Fruit fly (Drosophila melanogaster) whole organism, embryonic: ENCODE results near the gene VGlut.

Experiments
- Blimp-1 ChIP-seq: fragments of 200-800 bp; sonication (Bioruptor generic); optimal IDR thresholded peaks from 3 replicates; lab custom pipeline; 2018; ENCODE audit warnings: missing biosample characterization, missing genetic modification characterization, mild to moderate bottlenecking, moderate library complexity, missing genetic modification reagents
- Bteb2 ChIP-seq: fragments of 200-800 bp; sonication (Bioruptor generic); optimal IDR thresholded peaks from 2 replicates; lab custom pipeline; 2016; ENCODE audit warnings: missing biosample characterization, missing genetic modification characterization
- CG10431 ChIP-seq: fragments of 200-800 bp; sonication (Bioruptor generic); optimal IDR thresholded peaks from 3 replicates; lab custom pipeline; 2018; ENCODE audit warnings: missing biosample characterization, mild to moderate bottlenecking, missing genetic modification characterization
- CG10959 ChIP-seq: fragments of 200-800 bp; sonication (Bioruptor generic); IDR thresholded peaks from 2 replicates; pipeline ENCODE4 v1.3.6; 2022; ENCODE audit warnings: missing biosample characterization, missing genetic modification characterization
- CG12071 ChIP-seq: fragments of 200-800 bp; sonication (Bioruptor generic); optimal IDR thresholded peaks from 3 replicates; lab custom pipeline; 2018; ENCODE audit warnings: missing biosample characterization, mild to moderate bottlenecking, missing genetic modification characterization
- CG13287 ChIP-seq: fragments of 200-800 bp; sonication (Bioruptor generic); IDR thresholded peaks from 2 replicates; pipeline ENCODE4 v1.3.6; 2022; ENCODE audit warnings: missing biosample characterization, missing genetic modification characterization; ENCODE audit not compliant: partially characterized antibody
- CG14860 ChIP-seq: fragments of 200-800 bp; sonication (Bioruptor generic); IDR thresholded peaks from 3 replicates; pipeline ENCODE4 v1.3.6; 2022; ENCODE audit warnings: missing biosample characterization, missing genetic modification characterization; ENCODE audit not compliant: partially characterized antibody
- CG1832 ChIP-seq: fragments of 200-800 bp; sonication (Bioruptor generic); optimal IDR thresholded peaks from 2 replicates; lab custom pipeline; 2017; ENCODE audit warnings: missing biosample characterization, mild to moderate bottlenecking, missing genetic modification characterization, inconsistent platforms
- CG2129 ChIP-seq: fragments of 200-800 bp; sonication (Bioruptor generic); IDR thresholded peaks from 2 replicates; pipeline ENCODE4 v1.3.6; 2022; ENCODE audit warnings: missing biosample characterization, missing genetic modification characterization; ENCODE audit not compliant: partially characterized antibody
- CG43689 ChIP-seq: fragments of 200-800 bp; sonication (Bioruptor generic); IDR thresholded peaks from 2 replicates; pipeline ENCODE4 v1.3.6; 2022; ENCODE audit warnings: missing biosample characterization, missing genetic modification characterization
- CG4730 ChIP-seq: fragments of 200-800 bp; sonication (Bioruptor generic); IDR thresholded peaks from 2 replicates; pipeline ENCODE4 v1.3.6; 2022; ENCODE audit warnings: missing biosample characterization, missing genetic modification characterization
- CG6689 ChIP-seq: fragments of 200-800 bp; sonication (Bioruptor generic); IDR thresholded peaks from 2 replicates; pipeline ENCODE4 v1.3.6; 2022; ENCODE audit warnings: missing biosample characterization, missing genetic modification characterization
- CG7745 ChIP-seq: fragments of 200-800 bp; sonication (Bioruptor generic); optimal IDR thresholded peaks from 2 replicates; lab custom pipeline; 2018; ENCODE audit warnings: missing biosample characterization, mild to moderate bottlenecking, missing genetic modification characterization, moderate library complexity
- CG8290 ChIP-seq, 3 experiments: fragments of 200-800 bp; sonication (Bioruptor generic); optimal IDR thresholded peaks; 2 replicates each; lab custom pipeline; 2016 to 2019; ENCODE audit warnings: missing biosample characterization in 3 of 3, missing genetic modification characterization in 3 of 3, mild to moderate bottlenecking in 2 of 3, moderate library complexity in 1 of 3
- CG8478 ChIP-seq: fragments of >200 bp; optimal IDR thresholded peaks from 2 replicates; lab custom pipeline; 2018
- CG9437 ChIP-seq: fragments of 200-800 bp; sonication (Bioruptor generic); optimal IDR thresholded peaks from 2 replicates; lab custom pipeline; 2018; ENCODE audit warnings: missing biosample characterization, mild to moderate bottlenecking, missing genetic modification characterization
- D ChIP-seq, 2 experiments: fragments of 200-800 bp in 1 of 2; fragments of >200 bp in 1 of 2; sonication (Bioruptor generic) in 1 of 2; optimal IDR thresholded peaks; 2 replicates in 1 of 2; 3 replicates in 1 of 2; lab custom pipeline; 2017; ENCODE audit warnings: mild to moderate bottlenecking in 1 of 2, missing biosample characterization in 1 of 2, missing genetic modification characterization in 1 of 2, missing genetic modification reagents in 1 of 2
- D19B ChIP-seq: fragments of 200-800 bp; sonication (Bioruptor generic); optimal IDR thresholded peaks from 2 replicates; lab custom pipeline; 2017; ENCODE audit warnings: missing biosample characterization, mild to moderate bottlenecking, missing genetic modification characterization
- Dip2 ChIP-seq: fragments of 200-800 bp; sonication (Bioruptor generic); IDR thresholded peaks from 2 replicates; pipeline ENCODE4 v1.3.6; 2022; ENCODE audit warnings: missing biosample characterization, missing genetic modification characterization
- E2f2 ChIP-seq: fragments of 200-800 bp; sonication (Bioruptor generic); IDR thresholded peaks from 2 replicates; pipeline ENCODE4 v1.3.6; 2022; ENCODE audit warnings: missing biosample characterization, missing genetic modification characterization
- HLHmδ ChIP-seq: fragments of 200-800 bp; sonication (Bioruptor generic); optimal IDR thresholded peaks from 2 replicates; lab custom pipeline; 2018; ENCODE audit warnings: missing biosample characterization, mild to moderate bottlenecking, missing genetic modification characterization, moderate library complexity
- Jarid2 ChIP-seq: fragments of 200-800 bp; sonication (Bioruptor generic); optimal IDR thresholded peaks from 3 replicates; lab custom pipeline; 2017; ENCODE audit warnings: mild to moderate bottlenecking, missing biosample characterization, missing genetic modification reagents, missing genetic modification characterization
- Lim3 ChIP-seq: fragments of 200-800 bp; sonication (Bioruptor generic); IDR thresholded peaks from 2 replicates; pipeline ENCODE4 v1.3.6; 2022; ENCODE audit warnings: missing biosample characterization, missing genetic modification characterization
- Med ChIP-seq: fragments of 200-800 bp; sonication (Bioruptor generic); peaks from one replicate; lab custom pipeline; 2016; ENCODE audit warnings: missing biosample characterization, missing genetic modification characterization, mild to moderate bottlenecking, inconsistent platforms, moderate library complexity
- Opbp ChIP-seq: fragments of 200-800 bp; sonication (Bioruptor generic); IDR thresholded peaks from 3 replicates; pipeline ENCODE4 v1.3.6; 2022; ENCODE audit warnings: missing biosample characterization, missing genetic modification characterization; ENCODE audit not compliant: partially characterized antibody
- Sry-β ChIP-seq: fragments of 200-800 bp; sonication (Bioruptor generic); optimal IDR thresholded peaks from 2 replicates; lab custom pipeline; 2018; ENCODE audit warnings: missing biosample characterization, mild to moderate bottlenecking, missing genetic modification characterization, moderate library complexity
- Tbp ChIP-seq: fragments of >200 bp; optimal IDR thresholded peaks from 2 replicates; lab custom pipeline; 2018; ENCODE audit warnings: missing biosample characterization, missing genetic modification characterization
- Trl ChIP-seq, 3 experiments: fragments of >200 bp in 2 of 3; fragments of 200-800 bp in 1 of 3; sonication (Bioruptor generic) in 1 of 3; optimal IDR thresholded peaks; 2 replicates in 1 of 3; 3 replicates in 2 of 3; lab custom pipeline; 2016 to 2017; ENCODE audit warnings: missing biosample characterization in 1 of 3, missing genetic modification characterization in 1 of 3
- ato ChIP-seq: fragments of 200-800 bp; sonication (Bioruptor generic); IDR thresholded peaks from 2 replicates; pipeline ENCODE4 v1.3.6; 2022; ENCODE audit warnings: missing biosample characterization, missing genetic modification characterization; ENCODE audit not compliant: partially characterized antibody
- caup ChIP-seq: fragments of 200-800 bp; sonication (Bioruptor generic); optimal IDR thresholded peaks from 3 replicates; lab custom pipeline; 2017; ENCODE audit warnings: missing biosample characterization, mild to moderate bottlenecking, missing genetic modification characterization, moderate library complexity; ENCODE audit not compliant: severe bottlenecking
- chinmo ChIP-seq: fragments of 200-800 bp; sonication (Bioruptor generic); IDR thresholded peaks from 4 replicates; pipeline ENCODE4 v1.3.6; 2022; ENCODE audit warnings: missing biosample characterization, missing genetic modification characterization; ENCODE audit not compliant: partially characterized antibody
- da ChIP-seq: fragments of 200-800 bp; sonication (Bioruptor generic); optimal IDR thresholded peaks from 2 replicates; lab custom pipeline; 2016; ENCODE audit warnings: missing biosample characterization, missing genetic modification characterization
- esg ChIP-seq: fragments of 200-800 bp; sonication (Bioruptor generic); conservative IDR thresholded peaks from 2 replicates; pipeline ENCODE4 v1.3.6; 2022; ENCODE audit warnings: missing biosample characterization, missing genetic modification characterization
- ftz-f1 ChIP-seq: fragments of 200-800 bp; sonication (Bioruptor generic); optimal IDR thresholded peaks from 2 replicates; lab custom pipeline; 2016; ENCODE audit warnings: missing biosample characterization, missing genetic modification characterization
- gfzf ChIP-seq: fragments of 200-800 bp; sonication (Bioruptor generic); optimal IDR thresholded peaks from 2 replicates; lab custom pipeline; 2016; ENCODE audit warnings: missing biosample characterization, mild to moderate bottlenecking, missing genetic modification characterization, moderate library complexity
- ind ChIP-seq: fragments of 200-800 bp; sonication (Bioruptor generic); optimal IDR thresholded peaks from 3 replicates; lab custom pipeline; 2016; ENCODE audit warnings: missing biosample characterization, missing genetic modification characterization
- inv ChIP-seq: fragments of 200-800 bp; sonication (Bioruptor generic); IDR thresholded peaks from 2 replicates; pipeline ENCODE4 v1.3.6; 2022; ENCODE audit warnings: missing biosample characterization, missing genetic modification characterization; ENCODE audit not compliant: partially characterized antibody
- knrl ChIP-seq: fragments of 200-800 bp; sonication (Bioruptor generic); IDR thresholded peaks from 3 replicates; pipeline ENCODE4 v1.3.6; 2022; ENCODE audit warnings: missing biosample characterization, missing genetic modification characterization; ENCODE audit not compliant: partially characterized antibody
- nerfin-2 ChIP-seq: fragments of 200-800 bp; sonication (Bioruptor generic); IDR thresholded peaks from 2 replicates; pipeline ENCODE4 v1.3.6; 2022; ENCODE audit warnings: missing biosample characterization, missing genetic modification characterization; ENCODE audit not compliant: partially characterized antibody
- p53 ChIP-seq: fragments of 200-800 bp; sonication (Bioruptor generic); optimal IDR thresholded peaks from 2 replicates; lab custom pipeline; 2016; ENCODE audit warnings: missing biosample characterization, missing genetic modification characterization
- phol ChIP-seq: fragments of 200-800 bp; sonication (Bioruptor generic); optimal IDR thresholded peaks from 3 replicates; lab custom pipeline; 2018; ENCODE audit warnings: missing biosample characterization, mild to moderate bottlenecking, missing genetic modification characterization, moderate library complexity
- pzg ChIP-seq: fragments of 200-800 bp; sonication (Bioruptor generic); optimal IDR thresholded peaks from 3 replicates; lab custom pipeline; 2018; ENCODE audit warnings: missing biosample characterization, mild to moderate bottlenecking, missing genetic modification characterization, moderate library complexity
- row ChIP-seq: fragments of 200-800 bp; sonication (Bioruptor generic); IDR thresholded peaks from 3 replicates; pipeline ENCODE4 v1.3.6; 2022; ENCODE audit warnings: missing biosample characterization, missing genetic modification characterization
- slbo ChIP-seq: fragments of 200-800 bp; sonication (Bioruptor generic); IDR thresholded peaks from 2 replicates; pipeline ENCODE4 v1.3.6; 2022; ENCODE audit warnings: missing biosample characterization, missing genetic modification characterization
- tx ChIP-seq: fragments of 200-800 bp; sonication (Bioruptor generic); optimal IDR thresholded peaks from 2 replicates; lab custom pipeline; 2016; ENCODE audit warnings: missing biosample characterization, missing genetic modification characterization
- yki ChIP-seq: fragments of >200 bp; optimal IDR thresholded peaks from 3 replicates; lab custom pipeline; 2018

VGlut gene

dm6 chr2L:2363626-2364147, 36.4 kb upstream of the VGlut start (continued):
- TF ChIP-seq CG43689 (GFP tag; lab: Robert Waterston, UW) (no peak), slbo (peak; percentile 85), ind (GFP tag; lab: Kevin White, UChicago) (peak; percentile 86), tx (GFP tag; lab: Kevin White, UChicago) (peak; percentile 36), E2f2 (GFP tag; lab: Robert Waterston, UW) (peak; percentile 61), D19B (peak; percentile 73), Blimp-1 (GFP tag; lab: Kevin White, UChicago) (peak; percentile 91), CG10959 (GFP tag; lab: Robert Waterston, UW) (peak; percentile 76), CG4730 (GFP tag; lab: Robert Waterston, UW) (peak; percentile 67), Tbp (no peak), Sry-β (peak; percentile 33), gfzf (GFP tag; lab: Kevin White, UChicago) (no peak), CG6689 (peak; percentile 85), CG10431 (GFP tag; lab: Kevin White, UChicago) (peak; percentile 79), CG2129 (GFP tag; lab: Robert Waterston, UW) (no peak), Jarid2 (GFP tag; lab: Kevin White, UChicago) (peak; percentile 66)

dm6 chr2L:2364200-2364754, 35.8 kb upstream of the VGlut start:
- peak; percentile 7 for TF ChIP-seq pzg (GFP tag; lab: Kevin White, UChicago)
- TF ChIP-seq nerfin-2 (GFP tag; lab: Robert Waterston, UW) = peak; percentile 47
- peak; percentile 64; the same call in 1 of the 3 replicates for TF ChIP-seq Opbp (GFP tag; lab: Robert Waterston, UW)
- TF ChIP-seq phol = peak; percentile 90
- peak; percentile 84 for TF ChIP-seq Med (GFP tag; lab: Kevin White, UChicago)
- TF ChIP-seq esg (GFP tag; lab: Robert Waterston, UW) = peak; percentile 36; the same call in 1 of the 2 replicates
- peak; percentile 61 for TF ChIP-seq knrl (GFP tag; lab: Robert Waterston, UW)
- no peak for TF ChIP-seq Lim3
- TF ChIP-seq da (GFP tag; lab: Kevin White, UChicago) = no peak
- TF ChIP-seq caup = no peak
- TF ChIP-seq HLHmδ (GFP tag; lab: Kevin White, UChicago) = no peak
- peak; percentile 97 for TF ChIP-seq ftz-f1 (GFP tag; lab: Kevin White, UChicago)
- TF ChIP-seq ato (GFP tag; lab: Robert Waterston, UW) = 0 out of 2 replicates have a peak, but pooled peaks have one; percentile 20
- TF ChIP-seq Trl (optimal IDR thresholded peaks at IDR 0.05; lab: Kevin White, UChicago) = peak in 1 of 2 experiments; percentile 21
- TF ChIP-seq Trl (GFP tag; optimal IDR thresholded peaks at IDR 0.05; lab: Kevin White, UChicago) = peak; percentile 20
- peak; percentile 95 for TF ChIP-seq CG8478 (lab: Kevin White, UChicago)
- no peak for TF ChIP-seq Bteb2 (GFP tag; lab: Kevin White, UChicago)
- TF ChIP-seq row (GFP tag; lab: Robert Waterston, UW) = peak; percentile 82
- no peak for TF ChIP-seq CG9437 (GFP tag; lab: Kevin White, UChicago)
- TF ChIP-seq CG13287 (GFP tag; lab: Robert Waterston, UW) = peak; percentile 27; the same call in 1 of the 2 replicates
- TF ChIP-seq CG1832 (GFP tag; lab: Kevin White, UChicago) = peak; percentile 95
- 0 out of 3 replicates have a peak, but pooled peaks have one; percentile 28 for TF ChIP-seq CG14860
- 0 out of 2 replicates have a peak, but pooled peaks have one; percentile 28 for TF ChIP-seq inv (GFP tag; lab: Robert Waterston, UW)
- TF ChIP-seq chinmo = peak; percentile 98
- TF ChIP-seq Dip2 (GFP tag; lab: Robert Waterston, UW) = no peak
- TF ChIP-seq CG8290 (GFP tag; optimal IDR thresholded peaks at IDR 0.05; lab: Kevin White, UChicago) = no peak
- TF ChIP-seq CG8290 (tag; optimal IDR thresholded peaks at IDR 0.05; lab: Kevin White, UChicago) = peak in 1 of 2 experiments; percentile 63
- peak; percentile 41 for TF ChIP-seq D (optimal IDR thresholded peaks at IDR 0.05; lab: Kevin White, UChicago)
- no peak for TF ChIP-seq D (GFP tag; optimal IDR thresholded peaks at IDR 0.05; lab: Kevin White, UChicago)
- TF ChIP-seq p53 (GFP tag; lab: Kevin White, UChicago) = no peak
- TF ChIP-seq CG7745 (tag; lab: Kevin White, UChicago) = peak; percentile 88
- TF ChIP-seq yki (lab: Kevin White, UChicago) = no peak
- TF ChIP-seq CG12071 (GFP tag; lab: Kevin White, UChicago) = no peak
